Worm (Caenorhabditis elegans): ENCODE measurements around the gene cpr-3.
"Not testable (repeated sequence)": the region's sequence is repeated elsewhere in the genome, so short reads cannot be mapped to it uniquely, and the experiment has no call there.

The cpr-3 gene

ce11 chrV:15259049-15259448, 39.5 kb downstream of the cpr-3 start, which contains the start of gene srsx-37:
Gene srsx-37, minus strand, starts transcription at chrV:15259149.
- TF ChIP-seq fos-1 (tag; optimal IDR thresholded peaks at IDR 0.05) = no peak
- TF ChIP-seq lin-13 (GFP tag; optimal IDR thresholded peaks at IDR 0.05) = no peak
- TF ChIP-seq unc-39 (tag; optimal IDR thresholded peaks at IDR 0.05) = no peak
- TF ChIP-seq lin-39 (tag; optimal IDR thresholded peaks at IDR 0.05) = no peak

ce11 chrV:15256669-15257068, 41.8 kb downstream of the cpr-3 start, which contains the start of gene srsx-39:
Gene srsx-39, minus strand, starts transcription at chrV:15256769.
- not testable (repeated sequence) for TF ChIP-seq ztf-1 (GFP tag; conservative IDR thresholded peaks at IDR 0.05); peb-1 (tag; optimal IDR thresholded peaks at IDR 0.05); dmd-4 (tag; optimal IDR thresholded peaks at IDR 0.05)

- TF ChIP-seq lsy-2 (tag; optimal IDR thresholded peaks at IDR 0.05) (no peak), F13H6.1 (tag; optimal IDR thresholded peaks at IDR 0.05) (no peak), ztf-1 (GFP tag; conservative IDR thresholded peaks at IDR 0.05) (no peak)
Measured at ce11 chrV:15253529-15253928, 45.0 kb downstream of the cpr-3 start, which contains the start of gene srbc-75. Gene srbc-75, plus strand, starts transcription at chrV:15253829.

ce11 chrV:15252082-15252481, 46.4 kb downstream of the cpr-3 start, which contains the start of gene srbc-76:
Gene srbc-76, plus strand, starts transcription at chrV:15252382.
- no peak for TF ChIP-seq ztf-1 (GFP tag; conservative IDR thresholded peaks at IDR 0.05)
- TF ChIP-seq nhr-21 (tag; optimal IDR thresholded peaks at IDR 0.05) = no peak
- no peak for TF ChIP-seq gmeb-1 (tag; optimal IDR thresholded peaks at IDR 0.05)
- no peak for TF ChIP-seq C34F6.9 (tag; optimal IDR thresholded peaks at IDR 0.05)
- TF ChIP-seq nhr-77 (tag; optimal IDR thresholded peaks at IDR 0.05) = no peak
- TF ChIP-seq ceh-16 (tag; optimal IDR thresholded peaks at IDR 0.05) = no peak
- no peak for TF ChIP-seq ztf-11 (tag; optimal IDR thresholded peaks at IDR 0.05)
- no peak for TF ChIP-seq peb-1 (tag; optimal IDR thresholded peaks at IDR 0.05)
- no peak for TF ChIP-seq mbf-1 (tag; optimal IDR thresholded peaks at IDR 0.05)
- no peak for TF ChIP-seq ztf-4 (tag; optimal IDR thresholded peaks at IDR 0.05)
- TF ChIP-seq nhr-237 (tag; optimal IDR thresholded peaks at IDR 0.05) = no peak
- TF ChIP-seq egl-27 (tag; optimal IDR thresholded peaks at IDR 0.05) = no peak
- no peak for TF ChIP-seq elt-1 (tag; optimal IDR thresholded peaks at IDR 0.05)
- TF ChIP-seq mab-5 (tag; optimal IDR thresholded peaks at IDR 0.05) = no peak
- TF ChIP-seq unc-55 (GFP tag; optimal IDR thresholded peaks at IDR 0.05) = no peak
- no peak for TF ChIP-seq nhr-129 (tag; optimal IDR thresholded peaks at IDR 0.05)
- TF ChIP-seq Y55F3AM.14 (GFP tag; optimal IDR thresholded peaks at IDR 0.05) = no peak
- no peak for TF ChIP-seq fos-1 (tag; optimal IDR thresholded peaks at IDR 0.05)
- no peak for TF ChIP-seq nhr-10 (tag; optimal IDR thresholded peaks at IDR 0.05)
- TF ChIP-seq sem-4 (tag; optimal IDR thresholded peaks at IDR 0.05) = no peak

- TF ChIP-seq ztf-11 (tag; optimal IDR thresholded peaks at IDR 0.05); snpc-4 (tag; optimal IDR thresholded peaks at IDR 0.05); Y55F3AM.14 (GFP tag; optimal IDR thresholded peaks at IDR 0.05): not testable (repeated sequence)
Measured at ce11 chrV:15250304-15250703, 48.2 kb downstream of the cpr-3 start, which contains the start of gene srd-28. Gene srd-28, plus strand, starts transcription at chrV:15250604.
